Worm (Caenorhabditis elegans) whole organism, L4/young adult: ENCODE results near the gene F37C12.18.

Experiments used
- W03F9.2 ChIP-seq: fragments of 150-350 bp; optimal IDR thresholded peaks from 2 replicates; lab custom pipeline; 2014; ENCODE audit warnings: missing biosample characterization, missing genetic modification characterization
- dao-5 ChIP-seq: sonication (generic microtip); optimal IDR thresholded peaks from 2 replicates; lab custom pipeline; 2016; ENCODE audit warnings: missing genotype, missing genetic modification characterization, moderate library complexity, missing compliant biosample characterization
- him-1 ChIP-seq: sonication (generic microtip); optimal IDR thresholded peaks from 2 replicates; lab custom pipeline; 2016; ENCODE audit warnings: missing genotype, missing genetic modification reagents, missing genetic modification characterization, missing compliant biosample characterization

DNA sequence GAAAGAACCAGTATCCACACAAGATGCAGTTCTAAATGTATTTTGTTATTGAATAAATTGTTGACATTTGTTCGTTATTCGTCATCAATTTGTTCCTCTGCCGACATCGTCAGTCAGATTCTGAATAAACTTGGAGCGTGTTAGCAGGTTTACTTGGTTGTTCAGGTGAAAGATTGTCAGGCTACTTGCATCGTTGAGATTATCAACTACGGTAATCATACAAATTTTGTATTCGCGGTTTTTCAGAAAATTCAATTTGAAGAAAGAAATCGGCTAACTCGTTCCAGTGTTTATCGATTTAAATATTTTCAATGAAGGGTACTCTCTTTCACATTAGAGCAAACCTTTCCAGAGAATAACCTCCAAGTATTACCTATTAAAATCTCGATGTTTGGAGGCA lies 14.5 kb upstream of the F37C12.18 start, which contains the start of gene R151.2:
- TF ChIP-seq him-1 (tag; lab: Kevin White, UChicago) = no peak
- TF ChIP-seq W03F9.2 (tag; lab: Kevin White, UChicago) = no peak
- no peak for TF ChIP-seq dao-5
